Worm (Caenorhabditis elegans) whole organism, L1 larva: Measurements from ENCODE around the gene cdka-1.
A peak's percentile ranks its signal among the peaks of the same experiment; 100 is the strongest.

ENCODE experiments used
- C16A3.4 ChIP-seq: fragments of 150-350 bp; optimal IDR thresholded peaks from 2 replicates; lab custom pipeline; 2014; ENCODE audit warnings: missing biosample characterization, missing genetic modification characterization
- Y116A8C.19 ChIP-seq: sonication (generic microtip); optimal IDR thresholded peaks from 2 replicates; lab custom pipeline; 2016; ENCODE audit warnings: missing compliant biosample characterization, missing genetic modification characterization, borderline replicate concordance
- aha-1 ChIP-seq: fragments of 150-350 bp; optimal IDR thresholded peaks from 2 replicates; lab custom pipeline; 2014; ENCODE audit warnings: missing biosample characterization, missing genetic modification characterization
- alr-1 ChIP-seq: fragments of 200-800 bp; sonication (Bioruptor generic); optimal IDR thresholded peaks from 2 replicates; lab custom pipeline; 2018; ENCODE audit warnings: borderline replicate concordance, mild to moderate bottlenecking, missing genetic modification characterization, missing compliant biosample characterization
- blmp-1 ChIP-seq: fragments of 150-350 bp; optimal IDR thresholded peaks from 2 replicates; lab custom pipeline; 2014; ENCODE audit warnings: missing biosample characterization, missing genetic modification characterization
- ceh-82 ChIP-seq, 3 experiments: fragments of 150-350 bp in 1 of 3; sonication (generic microtip) in 2 of 3; optimal IDR thresholded peaks; 2 replicates each; lab custom pipeline; 2014 to 2017; ENCODE audit warnings: missing biosample characterization in 3 of 3, missing genetic modification characterization in 3 of 3
- ces-1 ChIP-seq: fragments of 150-350 bp; optimal IDR thresholded peaks from 2 replicates; lab custom pipeline; 2014; ENCODE audit warnings: missing biosample characterization, missing genetic modification reagents, missing genetic modification characterization
- efl-1 ChIP-seq, 4 experiments: fragments of 150-350 bp; optimal IDR thresholded peaks in 3 of 4; peaks in 1 of 4; 1 replicate in 1 of 4; 2 replicates in 3 of 4; lab custom pipeline; 2014; ENCODE audit warnings: missing biosample characterization in 2 of 4, missing genetic modification characterization in 2 of 4, missing genetic modification reagents in 2 of 4
- egl-13 ChIP-seq: sonication (generic microtip); optimal IDR thresholded peaks from 2 replicates; lab custom pipeline; 2016; ENCODE audit warnings: missing genotype, missing genetic modification reagents, missing genetic modification characterization, missing compliant biosample characterization
- elt-3 ChIP-seq, 6 experiments: fragments of 150-350 bp in 1 of 6; sonication (generic microtip); optimal IDR thresholded peaks; 2 replicates each; lab custom pipeline; 2017 to 2018; ENCODE audit warnings: missing biosample characterization in 6 of 6, missing genetic modification characterization in 6 of 6, inconsistent platforms in 1 of 6
- fkh-10 ChIP-seq: sonication (generic microtip); optimal IDR thresholded peaks from 2 replicates; lab custom pipeline; 2017; ENCODE audit warnings: missing biosample characterization, missing genetic modification reagents, missing genetic modification characterization
- grh-1 ChIP-seq: fragments of 200-800 bp; sonication (Bioruptor generic); IDR thresholded peaks from 2 replicates; pipeline ENCODE4 v1.3.6; 2022; ENCODE audit warnings: missing genetic modification reagents, missing genetic modification characterization, missing compliant biosample characterization
- hlh-4 ChIP-seq: sonication (generic microtip); optimal IDR thresholded peaks from 2 replicates; lab custom pipeline; 2016; ENCODE audit warnings: mild to moderate bottlenecking, missing genetic modification characterization, missing compliant biosample characterization
- hpl-2 ChIP-seq: fragments of 150-350 bp; optimal IDR thresholded peaks from 2 replicates; lab custom pipeline; 2014; ENCODE audit warnings: missing biosample characterization, missing genetic modification reagents, missing genetic modification characterization
- irx-1 ChIP-seq: sonication (generic microtip); optimal IDR thresholded peaks from 2 replicates; lab custom pipeline; 2016; ENCODE audit warnings: missing genetic modification characterization, missing compliant biosample characterization
- jun-1 ChIP-seq: fragments of 150-350 bp; optimal IDR thresholded peaks from 2 replicates; lab custom pipeline; 2014; ENCODE audit warnings: missing biosample characterization, missing genetic modification reagents, missing genetic modification characterization
- lin-14 ChIP-seq: fragments of 200-800 bp; sonication (Bioruptor generic); optimal IDR thresholded peaks from 2 replicates; lab custom pipeline; 2018; ENCODE audit warnings: mild to moderate bottlenecking, missing genetic modification characterization, moderate library complexity, missing compliant biosample characterization
- lsy-2 ChIP-seq, 2 experiments: fragments of 150-350 bp; optimal IDR thresholded peaks; 2 replicates each; lab custom pipeline; 2014; ENCODE audit warnings: missing biosample characterization in 2 of 2, missing genetic modification characterization in 2 of 2
- mdl-1 ChIP-seq, 2 experiments: fragments of 150-350 bp; optimal IDR thresholded peaks; 2 replicates each; lab custom pipeline; 2014 to 2017; ENCODE audit warnings: missing biosample characterization in 2 of 2, missing genetic modification characterization in 2 of 2, inconsistent platforms in 1 of 2
- nhr-11 ChIP-seq: fragments of 150-350 bp; optimal IDR thresholded peaks from 2 replicates; lab custom pipeline; 2014; ENCODE audit warnings: missing biosample characterization, missing genetic modification characterization
- nhr-20 ChIP-seq: sonication (generic microtip); optimal IDR thresholded peaks from 2 replicates; lab custom pipeline; 2016; ENCODE audit warnings: mild to moderate bottlenecking, missing genetic modification characterization, missing compliant biosample characterization
- nhr-237 ChIP-seq: fragments of 150-350 bp; optimal IDR thresholded peaks from 2 replicates; lab custom pipeline; 2014; ENCODE audit warnings: missing biosample characterization, missing genetic modification characterization
- nhr-28 ChIP-seq: fragments of 150-350 bp; optimal IDR thresholded peaks from 2 replicates; lab custom pipeline; 2014; ENCODE audit warnings: missing biosample characterization, missing genetic modification characterization
- nhr-47 ChIP-seq: sonication (generic microtip); optimal IDR thresholded peaks from 2 replicates; lab custom pipeline; 2016; ENCODE audit warnings: mild to moderate bottlenecking, missing genetic modification characterization, moderate library complexity, missing compliant biosample characterization
- nhr-71 ChIP-seq: sonication (generic microtip); optimal IDR thresholded peaks from 2 replicates; lab custom pipeline; 2016; ENCODE audit warnings: mild to moderate bottlenecking, missing genetic modification characterization, moderate library complexity, missing compliant biosample characterization
- nhr-76 ChIP-seq: sonication (generic microtip); optimal IDR thresholded peaks from 2 replicates; lab custom pipeline; 2017; ENCODE audit warnings: missing biosample characterization, missing genetic modification characterization
- nhr-90 ChIP-seq: sonication (generic microtip); optimal IDR thresholded peaks from 2 replicates; lab custom pipeline; 2016; ENCODE audit warnings: mild to moderate bottlenecking, missing genetic modification characterization, missing compliant biosample characterization; ENCODE audit not compliant: poor library complexity
- rnt-1 ChIP-seq: sonication (generic microtip); optimal IDR thresholded peaks from 2 replicates; lab custom pipeline; 2016; ENCODE audit warnings: mild to moderate bottlenecking, missing genetic modification characterization, moderate library complexity, missing compliant biosample characterization
- snpc-4 ChIP-seq: fragments of 150-350 bp; optimal IDR thresholded peaks from 2 replicates; lab custom pipeline; 2014; ENCODE audit warnings: missing biosample characterization, missing genetic modification characterization
- snu-23 ChIP-seq: sonication (generic microtip); optimal IDR thresholded peaks from 2 replicates; lab custom pipeline; 2016; ENCODE audit warnings: missing genetic modification characterization, missing compliant biosample characterization
- sptf-1 ChIP-seq: fragments of 150-350 bp; optimal IDR thresholded peaks from 2 replicates; lab custom pipeline; 2014; ENCODE audit warnings: missing biosample characterization, missing genetic modification characterization
- tlp-1 ChIP-seq: fragments of 150-350 bp; optimal IDR thresholded peaks from 2 replicates; lab custom pipeline; 2014; ENCODE audit warnings: missing biosample characterization, missing genetic modification characterization
- unc-62 ChIP-seq: fragments of 150-350 bp; optimal IDR thresholded peaks from 2 replicates; lab custom pipeline; 2014; ENCODE audit warnings: missing biosample characterization, missing genetic modification reagents, missing genetic modification characterization
- unc-98 ChIP-seq: fragments of 200-800 bp; sonication (Bioruptor generic); IDR thresholded peaks from 2 replicates; pipeline ENCODE4 v1.3.6; 2022; ENCODE audit warnings: missing genetic modification characterization, missing compliant biosample characterization
- vab-15 ChIP-seq: sonication (generic microtip); optimal IDR thresholded peaks from 2 replicates; lab custom pipeline; 2017; ENCODE audit warnings: missing genotype, mild to moderate bottlenecking, missing genetic modification characterization, missing compliant biosample characterization
- ztf-4 ChIP-seq: fragments of 150-350 bp; optimal IDR thresholded peaks from 2 replicates; lab custom pipeline; 2014; ENCODE audit warnings: missing biosample characterization, missing genetic modification characterization

The cdka-1 gene

DNA sequence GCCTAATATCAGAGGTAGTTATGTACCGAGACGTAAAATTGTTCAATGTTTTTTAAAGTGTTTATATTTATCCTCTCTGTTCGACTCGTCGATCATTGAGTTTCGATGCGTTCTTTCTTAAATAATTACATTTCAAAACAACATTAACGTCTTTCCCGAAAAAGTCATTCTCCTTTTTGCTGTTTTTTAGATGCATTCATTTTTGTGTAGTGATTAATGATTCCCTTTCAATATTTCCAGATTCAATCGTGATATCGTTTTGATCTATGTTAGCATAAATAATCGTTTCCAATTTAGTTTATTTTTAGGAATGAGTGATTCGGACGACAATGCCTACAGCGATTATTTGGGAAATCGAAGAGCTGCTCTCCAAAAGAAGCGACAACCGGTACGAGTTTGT, 35.1 kb downstream of the cdka-1 start, which contains the start of gene T04A8.8:
Gene T04A8.8 (plus strand): TSS at position 301 of the 400 bp plus-strand sequence.
- TF ChIP-seq nhr-76 (no peak), hpl-2 (GFP tag; lab: Kevin White, UChicago) (no peak), nhr-90 (tag; lab: Kevin White, UChicago) (no peak), jun-1 (tag; lab: Kevin White, UChicago) (no peak), elt-3 (tag; optimal IDR thresholded peaks at IDR 0.05; lab: Kevin White, UChicago) (no peak), egl-13 (tag; lab: Kevin White, UChicago) (no peak), nhr-71 (tag; lab: Kevin White, UChicago) (no peak)

DNA sequence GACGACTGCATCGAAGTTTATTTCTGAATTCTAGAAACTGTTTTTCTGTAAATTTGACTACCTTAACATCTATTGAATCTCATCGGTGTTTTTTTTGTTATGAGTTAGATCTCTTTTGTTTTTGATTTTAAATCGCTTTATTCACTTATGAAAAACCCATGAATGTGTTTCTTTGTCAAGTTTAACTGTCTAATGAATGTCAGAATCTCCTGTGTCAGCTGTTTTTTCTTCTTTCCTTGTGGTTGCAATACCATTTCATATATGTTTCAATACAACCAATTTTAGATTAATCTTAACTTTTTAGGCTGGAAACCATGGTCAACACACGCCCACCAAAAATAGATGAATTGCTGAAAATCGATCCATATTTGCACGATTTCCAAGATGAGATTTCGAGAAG, 36.5 kb downstream of the cdka-1 start, which contains the start of gene T04A8.7:
Gene T04A8.7 (plus strand): TSS at position 301 of the 400 bp plus-strand sequence.
- TF ChIP-seq nhr-11 (tag; lab: Kevin White, UChicago) (no peak), sptf-1 (no peak), fkh-10 (no peak), snu-23 (GFP tag; lab: Kevin White, UChicago) (no peak), nhr-28 (no peak), snpc-4 (tag; lab: Kevin White, UChicago) (no peak), lin-14 (GFP tag; lab: Kevin White, UChicago) (no peak)

DNA sequence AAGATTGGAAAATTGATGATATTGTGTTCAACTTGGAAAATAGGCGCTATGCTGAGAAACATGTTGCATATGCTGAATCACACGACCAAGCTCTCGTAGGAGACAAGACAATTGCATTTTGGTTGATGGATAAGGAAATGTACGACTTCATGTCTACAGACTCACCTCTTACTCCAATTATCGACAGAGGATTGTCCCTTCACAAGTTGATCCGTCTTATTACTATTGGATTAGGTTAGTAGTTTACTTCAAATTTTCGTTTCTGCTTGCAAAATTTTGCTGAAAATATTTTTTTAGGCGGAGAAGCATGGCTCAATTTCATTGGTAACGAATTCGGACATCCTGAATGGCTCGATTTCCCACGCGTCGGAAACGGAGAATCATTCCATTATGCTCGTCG, 38.3 kb downstream of the cdka-1 start:
- TF ChIP-seq C16A3.4 (tag; lab: Kevin White, UChicago) (no peak), efl-1 (optimal IDR thresholded peaks at IDR 0.05; lab: Kevin White, UChicago) (no peak), efl-1 (GFP tag; optimal IDR thresholded peaks at IDR 0.05 in 1 of 2; lab: Kevin White, UChicago) (peak in 1 of 2 experiments; percentile 34)

DNA sequence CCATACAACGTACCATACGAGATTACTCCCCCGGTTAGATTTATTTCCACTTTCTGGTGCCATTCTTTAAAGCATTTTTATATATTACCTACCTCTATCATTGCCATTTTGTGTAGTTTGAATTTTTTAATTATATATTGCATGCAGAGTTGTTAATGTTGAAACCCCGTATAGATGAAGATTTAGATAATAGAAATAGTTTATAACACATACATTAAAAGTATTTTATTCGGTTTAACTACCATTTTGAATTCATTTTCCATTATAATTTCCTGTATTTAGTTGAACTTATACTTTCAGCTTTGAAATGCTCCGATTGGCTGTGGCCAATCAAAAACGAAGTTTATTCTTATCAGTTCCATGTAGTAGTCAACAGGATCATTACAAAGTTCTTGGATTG, 39.2 kb downstream of the cdka-1 start, which contains the start of gene dnj-18:
Gene dnj-18 (plus strand): TSS at position 301 of the 400 bp plus-strand sequence.
- TF ChIP-seq vab-15 (no peak), nhr-71 (tag; lab: Kevin White, UChicago) (no peak), efl-1 (optimal IDR thresholded peaks at IDR 0.05; lab: Kevin White, UChicago) (no peak), efl-1 (GFP tag; optimal IDR thresholded peaks at IDR 0.05 in 1 of 2; lab: Kevin White, UChicago) (no peak), alr-1 (tag; lab: Kevin White, UChicago) (no peak), C16A3.4 (tag; lab: Kevin White, UChicago) (no peak), blmp-1 (tag; lab: Kevin White, UChicago) (no peak), lsy-2 (tag; optimal IDR thresholded peaks at IDR 0.05; lab: Kevin White, UChicago) (no peak), irx-1 (no peak), unc-62 (GFP tag; lab: Kevin White, UChicago) (no peak), Y116A8C.19 (tag; lab: Kevin White, UChicago) (no peak), aha-1 (tag; lab: Kevin White, UChicago) (no peak), mdl-1 (tag; optimal IDR thresholded peaks at IDR 0.05; lab: Kevin White, UChicago) (no peak), nhr-20 (tag; lab: Kevin White, UChicago) (no peak), elt-3 (tag; optimal IDR thresholded peaks at IDR 0.05; lab: Kevin White, UChicago) (no peak), hpl-2 (GFP tag; lab: Kevin White, UChicago) (no peak)

DNA sequence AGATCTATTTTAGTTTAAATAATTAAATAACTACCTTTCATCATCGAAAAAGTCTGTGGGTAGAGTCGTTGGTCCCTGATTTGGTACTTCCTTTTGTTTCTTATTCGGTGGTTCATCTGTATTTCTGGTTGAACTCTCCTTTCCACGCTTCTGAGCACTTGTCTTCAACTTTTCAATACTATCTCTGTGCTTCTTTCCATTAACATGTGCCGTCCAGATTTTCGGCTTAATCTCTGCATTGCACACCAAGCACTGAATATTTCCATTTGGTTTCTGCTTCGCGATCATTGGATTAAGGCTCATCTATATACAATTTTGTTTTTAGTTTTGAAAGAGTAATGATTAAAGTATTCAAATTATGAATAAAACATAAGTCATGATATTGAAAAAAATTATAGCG, 41.3 kb downstream of the cdka-1 start, which contains the start of gene sel-13:
Gene sel-13 (minus strand): TSS at position 303 of the 400 bp plus-strand sequence.
- TF ChIP-seq nhr-237 (tag; lab: Kevin White, UChicago): no peak
- no peak for TF ChIP-seq rnt-1 (tag; lab: Kevin White, UChicago)
- no peak for TF ChIP-seq tlp-1 (tag; lab: Kevin White, UChicago)
- no peak for TF ChIP-seq unc-98
- no peak for TF ChIP-seq grh-1
- TF ChIP-seq nhr-47 (tag; lab: Kevin White, UChicago): no peak
- TF ChIP-seq ztf-4 (tag; lab: Kevin White, UChicago): no peak
- TF ChIP-seq ceh-82 (tag; optimal IDR thresholded peaks at IDR 0.05; lab: Kevin White, UChicago): no peak
- TF ChIP-seq ces-1 (GFP tag; lab: Kevin White, UChicago): no peak
- no peak for TF ChIP-seq hlh-4
